Fruit fly (Drosophila melanogaster) whole organism, embryonic: Measurements from ENCODE around the gene CG33160.

ENCODE experiments used
- CG10543 ChIP-seq: fragments of 200-800 bp; sonication (Bioruptor generic); optimal IDR thresholded peaks from 3 replicates; lab custom pipeline; 2017; ENCODE audit warnings: missing biosample characterization, mild to moderate bottlenecking, missing genetic modification characterization, moderate library complexity
- CG11456 ChIP-seq: fragments of 200-800 bp; sonication (Bioruptor generic); IDR thresholded peaks from 3 replicates; pipeline ENCODE4 v1.3.6; 2022; ENCODE audit warnings: missing biosample characterization, missing genetic modification characterization
- CG12299 ChIP-seq: fragments of 200-800 bp; sonication (Bioruptor generic); optimal IDR thresholded peaks from 2 replicates; lab custom pipeline; 2018; ENCODE audit warnings: missing biosample characterization, mild to moderate bottlenecking, missing genetic modification characterization
- CG12769 ChIP-seq: fragments of 200-800 bp; sonication (Bioruptor generic); optimal IDR thresholded peaks from 2 replicates; lab custom pipeline; 2019; ENCODE audit warnings: missing biosample characterization, mild to moderate bottlenecking, missing genetic modification characterization, moderate library complexity
- CG13296 ChIP-seq: fragments of 200-800 bp; sonication (Bioruptor generic); optimal IDR thresholded peaks from 3 replicates; lab custom pipeline; 2018; ENCODE audit warnings: missing biosample characterization, mild to moderate bottlenecking, missing genetic modification characterization
- CG14860 ChIP-seq: fragments of 200-800 bp; sonication (Bioruptor generic); IDR thresholded peaks from 3 replicates; pipeline ENCODE4 v1.3.6; 2022; ENCODE audit warnings: missing biosample characterization, missing genetic modification characterization; ENCODE audit not compliant: partially characterized antibody
- CG15011 ChIP-seq: fragments of 200-800 bp; sonication (Bioruptor generic); optimal IDR thresholded peaks from 3 replicates; lab custom pipeline; 2018; ENCODE audit warnings: missing biosample characterization, mild to moderate bottlenecking, missing genetic modification characterization
- CG15514 ChIP-seq: fragments of 200-800 bp; sonication (Bioruptor generic); optimal IDR thresholded peaks from 3 replicates; lab custom pipeline; 2017; ENCODE audit warnings: missing biosample characterization, missing genetic modification characterization, mild to moderate bottlenecking, moderate library complexity, missing genetic modification reagents
- CG32532 ChIP-seq: fragments of 200-800 bp; sonication (Bioruptor generic); IDR thresholded peaks from 2 replicates; pipeline ENCODE4 v1.3.6; 2022; ENCODE audit warnings: missing biosample characterization, missing genetic modification characterization
- CG42726 ChIP-seq: fragments of 200-800 bp; sonication (Bioruptor generic); IDR thresholded peaks from 2 replicates; pipeline ENCODE4 v1.3.6; 2022; ENCODE audit warnings: missing biosample characterization, missing genetic modification characterization; ENCODE audit not compliant: partially characterized antibody
- CG4424 ChIP-seq: fragments of 200-800 bp; sonication (Bioruptor generic); optimal IDR thresholded peaks from 3 replicates; lab custom pipeline; 2016; ENCODE audit warnings: missing biosample characterization, missing genetic modification characterization
- CG4617 ChIP-seq: fragments of 200-800 bp; sonication (Bioruptor generic); optimal IDR thresholded peaks from 3 replicates; lab custom pipeline; 2016; ENCODE audit warnings: missing biosample characterization, missing genetic modification characterization, borderline replicate concordance
- CG6689 ChIP-seq: fragments of 200-800 bp; sonication (Bioruptor generic); IDR thresholded peaks from 2 replicates; pipeline ENCODE4 v1.3.6; 2022; ENCODE audit warnings: missing biosample characterization, missing genetic modification characterization
- CG7556 ChIP-seq: fragments of 200-800 bp; sonication (Bioruptor generic); optimal IDR thresholded peaks from 2 replicates; lab custom pipeline; 2017; ENCODE audit warnings: missing biosample characterization, mild to moderate bottlenecking, missing genetic modification characterization
- CG7987 ChIP-seq: fragments of 200-800 bp; sonication (Bioruptor generic); optimal IDR thresholded peaks from 2 replicates; lab custom pipeline; 2018; ENCODE audit warnings: missing biosample characterization, mild to moderate bottlenecking, missing genetic modification characterization, moderate library complexity
- CG9609 ChIP-seq: fragments of 200-800 bp; sonication (Bioruptor generic); optimal IDR thresholded peaks from 3 replicates; lab custom pipeline; 2016; ENCODE audit warnings: missing biosample characterization, missing genetic modification characterization
- CHES-1-like ChIP-seq: fragments of 200-800 bp; sonication (Bioruptor generic); optimal IDR thresholded peaks from 2 replicates; lab custom pipeline; 2016; ENCODE audit warnings: missing biosample characterization, missing genetic modification characterization
- CTCF ChIP-seq: fragments of 200-800 bp; sonication (Bioruptor generic); optimal IDR thresholded peaks from 2 replicates; lab custom pipeline; 2017; ENCODE audit warnings: missing biosample characterization, mild to moderate bottlenecking, missing genetic modification characterization, moderate library complexity
- CkIIα-i1 ChIP-seq: fragments of 200-800 bp; sonication (Bioruptor generic); IDR thresholded peaks from 2 replicates; pipeline ENCODE4 v1.3.6; 2022; ENCODE audit warnings: missing biosample characterization, missing genetic modification characterization
- Deaf1 ChIP-seq: fragments of 200-800 bp; optimal IDR thresholded peaks from 3 replicates; lab custom pipeline; 2019; ENCODE audit warnings: missing biosample characterization, mild to moderate bottlenecking, missing genetic modification characterization, moderate library complexity
- H2.0 ChIP-seq: fragments of 200-800 bp; sonication (Bioruptor generic); IDR thresholded peaks from 2 replicates; pipeline ENCODE4 v1.3.6; 2022; ENCODE audit warnings: missing biosample characterization, missing genetic modification characterization
- HHEX ChIP-seq: fragments of 200-800 bp; sonication (Bioruptor generic); optimal IDR thresholded peaks from 3 replicates; lab custom pipeline; 2017; ENCODE audit warnings: missing biosample characterization, mild to moderate bottlenecking, missing genetic modification characterization, missing genetic modification reagents
- Hey ChIP-seq: fragments of 200-800 bp; sonication (Bioruptor generic); optimal IDR thresholded peaks from 3 replicates; lab custom pipeline; 2018; ENCODE audit warnings: missing biosample characterization, mild to moderate bottlenecking, missing genetic modification characterization
- Lim3 ChIP-seq: fragments of 200-800 bp; sonication (Bioruptor generic); IDR thresholded peaks from 2 replicates; pipeline ENCODE4 v1.3.6; 2022; ENCODE audit warnings: missing biosample characterization, missing genetic modification characterization
- Lpt ChIP-seq: fragments of >200 bp; optimal IDR thresholded peaks from 2 replicates; lab custom pipeline; 2018; ENCODE audit warnings: missing biosample characterization, missing genetic modification characterization
- NFAT ChIP-seq: fragments of 200-800 bp; sonication (Bioruptor generic); IDR thresholded peaks from 2 replicates; pipeline ENCODE4 v1.3.6; 2022; ENCODE audit warnings: missing biosample characterization, missing genetic modification characterization
- Optix ChIP-seq: fragments of 200-800 bp; sonication (Bioruptor generic); IDR thresholded peaks from 3 replicates; pipeline ENCODE4 v1.3.6; 2022; ENCODE audit warnings: missing biosample characterization, missing genetic modification characterization
- Sox102F ChIP-seq: fragments of 200-800 bp; sonication (Bioruptor generic); optimal IDR thresholded peaks from 2 replicates; lab custom pipeline; 2018; ENCODE audit warnings: missing biosample characterization, mild to moderate bottlenecking, missing genetic modification characterization, moderate library complexity
- Sry-δ ChIP-seq: fragments of 200-800 bp; sonication (Bioruptor generic); optimal IDR thresholded peaks from 2 replicates; lab custom pipeline; 2016; ENCODE audit warnings: missing biosample characterization, missing genetic modification characterization
- ato ChIP-seq: fragments of 200-800 bp; sonication (Bioruptor generic); IDR thresholded peaks from 2 replicates; pipeline ENCODE4 v1.3.6; 2022; ENCODE audit warnings: missing biosample characterization, missing genetic modification characterization; ENCODE audit not compliant: partially characterized antibody
- bigmax ChIP-seq: fragments of 200-800 bp; sonication (Bioruptor generic); optimal IDR thresholded peaks from 2 replicates; lab custom pipeline; 2018; ENCODE audit warnings: missing biosample characterization, mild to moderate bottlenecking, missing genetic modification characterization
- cato ChIP-seq: fragments of 200-800 bp; sonication (Bioruptor generic); optimal IDR thresholded peaks from 2 replicates; lab custom pipeline; 2016; ENCODE audit warnings: missing biosample characterization, missing genetic modification characterization, borderline replicate concordance
- fd102C ChIP-seq: fragments of 200-800 bp; sonication (Bioruptor generic); optimal IDR thresholded peaks from 2 replicates; lab custom pipeline; 2018; ENCODE audit warnings: missing biosample characterization, mild to moderate bottlenecking, missing genetic modification characterization, moderate library complexity
- fd3F ChIP-seq: fragments of 200-800 bp; sonication (Bioruptor generic); optimal IDR thresholded peaks from 2 replicates; lab custom pipeline; 2018; ENCODE audit warnings: missing biosample characterization, mild to moderate bottlenecking, missing genetic modification characterization, moderate library complexity
- fd96Cb ChIP-seq: fragments of 200-800 bp; sonication (Bioruptor generic); optimal IDR thresholded peaks from 2 replicates; lab custom pipeline; 2018; ENCODE audit warnings: missing biosample characterization, mild to moderate bottlenecking, missing genetic modification characterization, moderate library complexity
- hbn ChIP-seq: fragments of 200-800 bp; sonication (Bioruptor generic); IDR thresholded peaks from 2 replicates; pipeline ENCODE4 v1.3.6; 2022; ENCODE audit warnings: missing biosample characterization, missing genetic modification characterization; ENCODE audit not compliant: partially characterized antibody
- jigr1 ChIP-seq: fragments of 200-800 bp; sonication (Bioruptor generic); IDR thresholded peaks from 3 replicates; pipeline ENCODE4 v1.3.6; 2022; ENCODE audit warnings: missing biosample characterization, missing genetic modification characterization
- pb ChIP-seq: fragments of 200-800 bp; sonication (Bioruptor generic); optimal IDR thresholded peaks from 3 replicates; lab custom pipeline; 2016; ENCODE audit warnings: missing biosample characterization, missing genetic modification characterization
- prd ChIP-seq, 3 experiments: fragments of >200 bp in 2 of 3; fragments of 200-800 bp in 1 of 3; sonication (Bioruptor generic) in 1 of 3; optimal IDR thresholded peaks in 2 of 3; IDR thresholded peaks in 1 of 3; 2 replicates in 2 of 3; 3 replicates in 1 of 3; pipeline versions ENCODE4 v1.3.6 to Lab custom; 2017 to 2022; ENCODE audit warnings: missing biosample characterization in 1 of 3, missing genetic modification characterization in 1 of 3
- pros ChIP-seq: fragments of 200-800 bp; sonication (Bioruptor generic); optimal IDR thresholded peaks from 3 replicates; lab custom pipeline; 2019; ENCODE audit warnings: missing biosample characterization, mild to moderate bottlenecking, missing genetic modification characterization, moderate library complexity
- rib ChIP-seq: fragments of 200-800 bp; sonication (Bioruptor generic); IDR thresholded peaks from 2 replicates; pipeline ENCODE4 v1.3.6; 2022; ENCODE audit warnings: missing biosample characterization, missing genetic modification characterization
- run ChIP-seq: fragments of 200-800 bp; sonication (Bioruptor generic); optimal IDR thresholded peaks from 3 replicates; lab custom pipeline; 2018; ENCODE audit warnings: missing biosample characterization, mild to moderate bottlenecking, missing genetic modification characterization
- trh ChIP-seq: fragments of 200-800 bp; sonication (Bioruptor generic); optimal IDR thresholded peaks from 2 replicates; lab custom pipeline; 2016; ENCODE audit warnings: missing biosample characterization, missing genetic modification characterization
- ttk ChIP-seq: fragments of 200-800 bp; sonication (Bioruptor generic); IDR thresholded peaks from 2 replicates; pipeline ENCODE4 v2.1.2; 2022; ENCODE audit warnings: missing biosample characterization, missing genetic modification characterization
- wor ChIP-seq: fragments of 200-800 bp; sonication (Bioruptor generic); IDR thresholded peaks from 2 replicates; pipeline ENCODE4 v1.3.6; 2022; ENCODE audit warnings: missing biosample characterization, missing genetic modification characterization
- zen2 ChIP-seq: fragments of 200-800 bp; sonication (Bioruptor generic); IDR thresholded peaks from 3 replicates; pipeline ENCODE4 v1.3.6; 2022; ENCODE audit warnings: missing biosample characterization, missing genetic modification characterization; ENCODE audit not compliant: partially characterized antibody

The CG33160 gene

DNA sequence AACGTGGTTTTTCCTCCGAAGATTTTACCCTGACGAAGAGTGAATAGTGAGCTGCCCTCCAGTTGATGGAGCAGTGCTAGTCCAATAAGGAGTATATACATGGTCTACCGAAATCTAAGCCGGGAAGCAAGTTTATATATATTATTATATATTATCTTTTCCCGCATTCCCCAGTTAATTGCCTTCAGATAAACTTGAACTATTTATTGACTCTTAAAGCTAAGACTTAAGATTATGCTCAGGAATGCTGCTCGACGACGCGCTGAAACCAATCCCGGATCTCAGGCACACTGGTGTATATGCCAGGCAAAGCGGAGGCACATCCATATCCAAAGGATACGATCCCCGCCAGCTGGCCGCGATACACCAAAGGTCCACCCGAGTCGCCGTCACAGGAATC lies 814 bp downstream of the CG33160 start, which contains the start of gene CG32277:
CG32277 (minus strand) TSS at position 101 of the 400 bp plus-strand sequence.
- TF ChIP-seq Deaf1 (tag; lab: Kevin White, UChicago), result no peak
- TF ChIP-seq Sox102F, result no peak
- TF ChIP-seq CkIIα-i1 (GFP tag; lab: Robert Waterston, UW), result no peak
- TF ChIP-seq CG15011, result no peak
- TF ChIP-seq bigmax (GFP tag; lab: Kevin White, UChicago), result no peak
- no peak for TF ChIP-seq CG12299 (tag; lab: Kevin White, UChicago)
- TF ChIP-seq CG11456 (GFP tag; lab: Robert Waterston, UW), result no peak
- no peak for TF ChIP-seq fd3F
- no peak for TF ChIP-seq CG32532 (GFP tag; lab: Robert Waterston, UW)
- TF ChIP-seq rib (GFP tag; lab: Robert Waterston, UW), result no peak
- no peak for TF ChIP-seq trh

dm6 chr3L:3204348-3204747 lies 1.8 kb downstream of the CG33160 start, which contains the start of gene CG33159:
Gene CG33159, minus strand, starts transcription at chr3L:3204448.
- TF ChIP-seq CG7556, result no peak
- no peak for TF ChIP-seq ato (GFP tag; lab: Robert Waterston, UW)
- TF ChIP-seq CG7987 (GFP tag; lab: Kevin White, UChicago), result no peak
- no peak for TF ChIP-seq pb (GFP tag; lab: Kevin White, UChicago)
- no peak for TF ChIP-seq Optix (GFP tag; lab: Robert Waterston, UW)
- TF ChIP-seq Hey (tag; lab: Kevin White, UChicago), result no peak

dm6 chr3L:3203062-3203461 lies 3.1 kb downstream of the CG33160 start, which contains the start of gene CG32271:
Gene CG32271, minus strand, starts transcription at chr3L:3203162.
- TF ChIP-seq CHES-1-like, result no peak
- TF ChIP-seq run, result no peak
- no peak for TF ChIP-seq H2.0 (GFP tag; lab: Robert Waterston, UW)
- TF ChIP-seq zen2, result no peak
- no peak for TF ChIP-seq CG6689 (GFP tag; lab: Robert Waterston, UW)
- no peak for TF ChIP-seq prd (optimal IDR thresholded peaks at IDR 0.05; lab: Kevin White, UChicago)
- no peak for TF ChIP-seq prd (GFP tag; IDR thresholded peaks at IDR 0.05; lab: Robert Waterston, UW)
- no peak for TF ChIP-seq CG9609
- TF ChIP-seq HHEX, result no peak
- TF ChIP-seq jigr1 (GFP tag; lab: Robert Waterston, UW), result no peak
- TF ChIP-seq Lpt, result no peak
- no peak for TF ChIP-seq CG4617 (GFP tag; lab: Kevin White, UChicago)
- no peak for TF ChIP-seq hbn
- no peak for TF ChIP-seq ttk
- no peak for TF ChIP-seq CG13296 (GFP tag; lab: Kevin White, UChicago)
- TF ChIP-seq wor (GFP tag; lab: Robert Waterston, UW), result no peak
- TF ChIP-seq CG4424, result no peak
- no peak for TF ChIP-seq Sry-δ (GFP tag; lab: Kevin White, UChicago)
- no peak for TF ChIP-seq pros (GFP tag; lab: Kevin White, UChicago)

DNA sequence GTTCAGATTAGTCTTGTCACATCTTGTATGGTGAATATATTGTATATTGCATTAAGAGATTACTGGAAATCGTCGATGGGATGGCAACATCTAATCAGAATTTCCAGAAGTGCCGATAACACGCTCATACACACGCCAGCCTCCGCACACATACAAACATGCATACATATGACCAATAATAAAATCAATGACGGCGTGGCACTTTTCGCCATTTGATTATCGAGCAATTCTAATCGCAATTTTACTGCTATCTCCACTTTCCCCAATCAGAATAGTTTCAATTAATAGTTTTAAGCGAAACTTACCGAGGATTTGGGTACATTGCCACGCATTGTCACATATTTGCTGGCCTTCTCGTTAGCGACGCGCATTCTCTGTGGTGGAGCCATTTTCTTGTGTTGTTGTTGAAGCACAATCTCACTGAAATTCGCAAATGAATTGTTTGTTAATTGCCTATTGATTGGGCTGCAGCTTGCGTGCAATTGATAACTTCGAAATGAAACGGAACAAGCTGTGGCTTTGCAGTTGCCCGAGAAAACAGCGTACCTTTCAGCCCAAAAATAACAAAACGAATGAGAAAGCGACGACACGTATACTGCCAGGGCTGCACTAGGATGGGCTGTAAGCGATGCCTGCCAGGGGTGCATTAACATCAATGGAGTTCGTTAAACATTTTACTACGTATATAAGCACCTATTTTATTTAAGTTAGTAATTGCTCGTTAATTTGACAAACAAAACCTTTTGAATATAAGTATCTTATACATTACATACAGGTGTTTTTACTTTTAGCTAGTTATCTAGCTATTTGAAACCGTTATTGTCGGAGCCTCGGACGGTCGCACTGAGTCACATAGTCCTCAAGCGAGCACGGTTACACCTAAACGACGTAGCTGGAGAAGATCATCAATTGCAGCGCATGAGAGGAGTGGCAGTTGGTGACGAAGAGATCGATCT lies 7.4 kb downstream of the CG33160 start, which contains the start of the genes CG32276 and gry:
CG32276 (minus strand) TSS at position 601 of the 956 bp plus-strand sequence.
gry (plus strand) TSS at position 644 of the 956 bp plus-strand sequence.
- peak; percentile 57 for TF ChIP-seq fd96Cb (tag; lab: Kevin White, UChicago)
- TF ChIP-seq NFAT, result peak; percentile 75
- no peak for TF ChIP-seq CG42726 (GFP tag; lab: Robert Waterston, UW)
- no peak for TF ChIP-seq CTCF
- TF ChIP-seq CG12769 (tag; lab: Kevin White, UChicago), result no peak
- TF ChIP-seq fd102C, result peak; percentile 18
- no peak for TF ChIP-seq Lim3
- TF ChIP-seq CG15514 (GFP tag; lab: Kevin White, UChicago), result peak; percentile 91
- TF ChIP-seq CG11456 (GFP tag; lab: Robert Waterston, UW), result peak; percentile 82
- TF ChIP-seq cato (GFP tag; lab: Kevin White, UChicago), result peak; percentile 60
- TF ChIP-seq CG14860, result no peak
- peak; percentile 79 for TF ChIP-seq CG10543 (GFP tag; lab: Kevin White, UChicago)
